Worm (Caenorhabditis elegans) whole organism, early embryonic: ENCODE data around the gene Y105C5B.1418.

Experiments used
- ceh-36 ChIP-seq: sonication (generic microtip); optimal IDR thresholded peaks from 2 replicates; lab custom pipeline; 2016; ENCODE audit warnings: missing genetic modification characterization, inconsistent platforms, missing compliant biosample characterization
- hnd-1 ChIP-seq: sonication (generic microtip); optimal IDR thresholded peaks from 2 replicates; lab custom pipeline; 2016; ENCODE audit warnings: missing genetic modification characterization, missing compliant biosample characterization
- pes-1 ChIP-seq: fragments of 200-800 bp; sonication (Bioruptor generic); IDR thresholded peaks from 2 replicates; pipeline ENCODE4 v1.3.6; 2022; ENCODE audit warnings: missing genetic modification reagents, missing genetic modification characterization, missing compliant biosample characterization
- scrt-1 ChIP-seq: fragments of 200-800 bp; sonication (Bioruptor generic); IDR thresholded peaks from 2 replicates; pipeline ENCODE4 v1.3.6; 2022; ENCODE audit warnings: missing genetic modification characterization, missing compliant biosample characterization

ce11 chrIV:16060491-16060890, 6.8 kb downstream of the Y105C5B.1418 start:
- TF ChIP-seq scrt-1 (GFP tag; lab: Robert Waterston, UW) = no peak
- TF ChIP-seq hnd-1 (tag; lab: Kevin White, UChicago) = no peak
- no peak for TF ChIP-seq ceh-36 (tag; lab: Kevin White, UChicago)
- TF ChIP-seq pes-1 (GFP tag; lab: Robert Waterston, UW) = no peak
